Worm (Caenorhabditis elegans): Measurements from ENCODE around the gene R02D5.4.
A peak's percentile ranks its signal among the peaks of the same experiment; 100 is the strongest.

Gene R02D5.4

ce11 chrV:14457070-14457469, 27.4 kb downstream of the R02D5.4 start, which contains the start of gene coh-3:
TSS of gene coh-3 (plus strand) at chrV:14457422.
- TF ChIP-seq him-1 (tag; optimal IDR thresholded peaks at IDR 0.05) (no peak), W03F9.2 (tag; optimal IDR thresholded peaks at IDR 0.05) (peak; percentile 48)

ce11 chrV:14456626-14457025, 27.9 kb downstream of the R02D5.4 start, which contains the start of gene bmk-1:
TSS of gene bmk-1 (minus strand) at chrV:14456984.
- TF ChIP-seq dao-5 (tag; optimal IDR thresholded peaks at IDR 0.05) (no peak), W03F9.2 (tag; optimal IDR thresholded peaks at IDR 0.05) (no peak), him-1 (tag; optimal IDR thresholded peaks at IDR 0.05) (no peak)

DNA sequence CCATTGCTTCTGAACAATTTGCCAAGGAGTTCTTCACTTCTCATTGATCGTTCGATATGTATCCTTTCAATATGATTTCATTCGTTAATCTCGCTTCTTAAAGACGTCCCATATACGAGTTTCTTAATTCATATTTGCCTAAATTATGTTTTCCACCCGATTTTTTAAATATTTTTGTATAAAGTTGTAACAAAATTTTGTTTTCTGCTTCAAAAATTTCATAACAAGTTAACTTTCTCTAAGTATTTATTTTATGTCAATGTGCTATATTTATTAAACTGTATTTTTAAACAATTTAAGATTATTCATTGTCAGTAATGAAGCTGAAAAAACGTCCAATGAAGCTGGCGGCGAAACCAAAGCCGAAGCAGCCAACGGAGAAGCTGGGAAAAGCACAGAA, 35.1 kb downstream of the R02D5.4 start, which contains the start of gene F23B12.7:
Gene F23B12.7 (plus strand): TSS at position 301 of the 400 bp plus-strand sequence.
- no peak for TF ChIP-seq dao-5 (tag; optimal IDR thresholded peaks at IDR 0.05)
- no peak for TF ChIP-seq him-1 (tag; optimal IDR thresholded peaks at IDR 0.05)

ce11 chrV:14448669-14449068, 35.8 kb downstream of the R02D5.4 start:
- TF ChIP-seq W03F9.2 (tag; optimal IDR thresholded peaks at IDR 0.05) (no peak), him-1 (tag; optimal IDR thresholded peaks at IDR 0.05) (no peak), dao-5 (tag; optimal IDR thresholded peaks at IDR 0.05) (no peak)

DNA sequence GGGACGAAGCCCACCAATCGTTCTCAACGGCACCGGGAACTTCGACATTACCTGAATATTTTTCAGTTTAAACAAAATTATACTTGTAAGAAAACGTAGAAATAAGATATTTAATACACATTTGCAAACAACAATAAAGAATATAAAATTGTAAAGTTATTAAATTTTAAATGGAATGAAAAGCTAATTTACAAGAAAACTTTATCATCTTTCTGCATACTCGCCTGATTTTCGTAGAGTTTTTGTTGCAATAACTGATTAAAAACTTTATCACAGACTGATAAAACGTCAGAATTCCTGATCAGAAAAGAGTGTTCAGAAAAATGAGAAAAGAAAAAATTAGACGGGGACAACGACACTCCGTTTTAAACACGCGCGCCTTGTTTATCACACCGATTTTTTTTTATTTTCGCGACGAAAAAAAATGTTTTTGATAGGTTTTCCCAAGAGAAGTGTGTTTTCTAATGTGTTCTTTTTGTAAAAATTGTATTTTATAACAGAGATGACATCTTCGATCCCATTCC, 37.2 kb downstream of the R02D5.4 start, which contains the start of the genes dlat-1 and fntb-1:
Gene dlat-1 (minus strand): TSS at position 51 of the 524 bp plus-strand sequence.
Gene fntb-1 (plus strand): TSS at position 412 of the 524 bp plus-strand sequence.
- TF ChIP-seq dao-5 (tag; optimal IDR thresholded peaks at IDR 0.05) (no peak), W03F9.2 (tag; optimal IDR thresholded peaks at IDR 0.05) (no peak), him-1 (tag; optimal IDR thresholded peaks at IDR 0.05) (no peak)

DNA sequence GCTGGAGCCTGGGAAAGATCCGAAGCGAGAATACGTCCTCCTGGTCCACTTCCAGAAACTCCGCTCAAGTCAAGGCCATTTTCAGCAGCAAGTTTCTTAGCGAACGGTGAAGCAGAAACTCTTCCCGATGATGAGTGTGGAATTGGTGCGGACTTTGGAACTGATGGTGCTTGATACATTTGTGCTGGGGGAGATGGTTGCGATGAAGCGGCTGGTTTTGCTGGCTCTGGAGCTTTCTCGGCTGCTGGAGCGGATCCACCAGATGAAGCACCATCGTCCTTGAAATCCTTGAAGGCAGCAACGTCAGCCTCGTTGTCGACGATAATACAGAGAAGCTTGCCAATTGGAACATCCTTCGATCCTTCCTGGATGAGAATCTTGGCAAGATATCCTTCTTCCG, 38.0 kb downstream of the R02D5.4 start:
- no peak for TF ChIP-seq him-1 (tag; optimal IDR thresholded peaks at IDR 0.05)
- no peak for TF ChIP-seq dao-5 (tag; optimal IDR thresholded peaks at IDR 0.05)
- TF ChIP-seq W03F9.2 (tag; optimal IDR thresholded peaks at IDR 0.05), result no peak

DNA sequence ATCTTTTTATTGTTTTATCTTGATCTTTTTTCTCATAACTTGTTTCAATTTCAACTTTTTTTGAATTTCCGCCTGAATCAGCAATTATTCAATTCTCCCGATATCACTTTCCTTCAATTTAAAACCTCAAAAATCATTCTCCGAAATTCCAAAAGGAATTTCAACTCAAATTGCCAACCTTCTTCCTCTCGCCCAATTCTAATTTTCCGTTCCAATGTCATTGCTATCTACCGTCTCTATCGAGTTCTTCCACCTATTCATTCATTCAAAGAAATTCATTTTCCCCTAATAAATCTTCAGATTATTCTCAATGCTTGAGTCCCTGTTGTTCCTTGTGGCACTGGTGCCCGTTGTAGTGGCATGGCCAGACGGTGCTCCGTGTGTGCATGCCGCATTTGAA, 43.6 kb downstream of the R02D5.4 start, which contains the start of gene F23B12.4:
Gene F23B12.4 (plus strand): TSS at position 301 of the 400 bp plus-strand sequence.
- TF ChIP-seq dao-5 (tag; optimal IDR thresholded peaks at IDR 0.05) (no peak), him-1 (tag; optimal IDR thresholded peaks at IDR 0.05) (no peak), W03F9.2 (tag; optimal IDR thresholded peaks at IDR 0.05) (no peak)

ce11 chrV:14439236-14439635, 45.2 kb downstream of the R02D5.4 start:
- TF ChIP-seq W03F9.2 (tag; optimal IDR thresholded peaks at IDR 0.05), result no peak
- TF ChIP-seq him-1 (tag; optimal IDR thresholded peaks at IDR 0.05), result no peak
- no peak for TF ChIP-seq dao-5 (tag; optimal IDR thresholded peaks at IDR 0.05)

DNA sequence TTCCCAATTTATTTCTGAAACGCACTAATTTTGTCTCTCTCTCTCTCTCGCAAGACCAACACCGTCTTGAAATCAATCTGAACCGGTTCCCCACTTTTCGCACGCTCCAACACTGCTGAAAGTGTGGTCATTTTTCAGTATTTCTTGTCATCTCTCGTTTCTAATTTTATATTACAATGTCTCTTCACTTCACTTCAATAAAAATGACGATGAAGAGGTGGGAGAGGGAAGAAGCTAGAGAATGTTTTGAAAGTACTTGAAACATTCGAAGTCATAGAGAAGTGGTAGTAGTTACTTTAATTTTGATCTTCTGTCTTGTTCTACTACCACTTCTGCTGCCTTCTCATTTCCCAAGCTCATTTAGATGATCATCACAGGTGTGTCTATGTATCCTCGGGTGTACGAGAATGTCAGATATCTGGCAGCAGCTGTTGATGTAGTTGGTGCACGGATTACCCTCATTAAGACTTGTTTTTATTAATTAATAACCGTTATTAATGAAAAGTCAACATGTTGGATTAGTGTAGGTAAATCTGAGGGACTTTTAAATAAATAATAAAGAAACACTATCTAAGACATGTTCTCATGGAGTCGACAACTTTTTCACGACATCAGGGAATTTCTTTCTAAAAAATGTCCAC, 46.3 kb downstream of the R02D5.4 start:
- TF ChIP-seq W03F9.2 (tag; optimal IDR thresholded peaks at IDR 0.05), result no peak
- no peak for TF ChIP-seq him-1 (tag; optimal IDR thresholded peaks at IDR 0.05)
- no peak for TF ChIP-seq dao-5 (tag; optimal IDR thresholded peaks at IDR 0.05)

DNA sequence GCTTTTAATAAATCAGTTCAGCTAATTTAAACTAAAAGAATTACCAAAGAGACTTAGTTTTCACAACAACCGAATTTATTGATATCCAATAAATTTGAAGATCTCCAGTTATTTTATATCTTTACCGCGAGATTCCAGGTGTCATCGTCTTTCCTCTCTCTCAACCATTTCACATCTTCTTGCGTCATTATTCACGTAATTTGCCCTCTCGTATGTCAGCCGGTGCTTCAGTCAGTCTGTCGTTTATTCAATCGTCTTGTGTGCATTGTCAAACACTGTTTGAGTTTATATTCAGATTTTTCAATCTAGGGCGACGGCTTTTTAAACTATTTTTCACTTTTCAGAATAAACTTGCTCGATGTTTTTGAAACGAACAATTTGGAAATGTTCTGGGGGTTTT, 47.1 kb downstream of the R02D5.4 start:
- TF ChIP-seq dao-5 (tag; optimal IDR thresholded peaks at IDR 0.05) (no peak), W03F9.2 (tag; optimal IDR thresholded peaks at IDR 0.05) (no peak), him-1 (tag; optimal IDR thresholded peaks at IDR 0.05) (no peak)

DNA sequence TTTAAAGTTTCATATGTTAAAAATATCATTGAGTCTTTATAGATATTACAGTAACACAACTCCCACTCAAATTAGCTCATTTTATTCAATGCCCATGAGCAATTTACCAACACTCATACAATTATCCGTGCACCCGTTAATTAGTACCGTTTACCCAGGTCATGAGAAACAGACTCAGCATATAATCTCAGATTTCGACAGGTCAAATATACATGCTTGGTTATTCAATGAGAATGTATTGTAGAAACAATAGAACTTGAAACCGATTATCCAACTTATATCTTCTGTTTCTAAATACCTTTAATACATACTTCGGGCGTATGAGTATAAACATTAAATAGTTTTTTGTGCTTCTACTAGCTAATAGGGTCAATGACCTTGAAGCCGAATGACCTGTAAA, 48.3 kb downstream of the R02D5.4 start:
- TF ChIP-seq dao-5 (tag; optimal IDR thresholded peaks at IDR 0.05), result no peak
- TF ChIP-seq W03F9.2 (tag; optimal IDR thresholded peaks at IDR 0.05), result no peak
- no peak for TF ChIP-seq him-1 (tag; optimal IDR thresholded peaks at IDR 0.05)

Measured in whole organism, L4/young adult.